Fruit fly (Drosophila melanogaster) ovary, adult (tissue): Measurements from ENCODE around the gene Sap47.
"Not testable (repeated sequence)": the region's sequence is repeated elsewhere in the genome, so short reads cannot be mapped to it uniquely, and the experiment has no call there.

Source experiments
- CG17801 ChIP-seq: fragments of 200-800 bp; optimal IDR thresholded peaks from 2 replicates; lab custom pipeline; 2019; ENCODE audit warnings: missing biosample characterization, mild to moderate bottlenecking, missing genetic modification characterization, moderate library complexity; ENCODE audit not compliant: partially characterized antibody

Sap47 gene

DNA sequence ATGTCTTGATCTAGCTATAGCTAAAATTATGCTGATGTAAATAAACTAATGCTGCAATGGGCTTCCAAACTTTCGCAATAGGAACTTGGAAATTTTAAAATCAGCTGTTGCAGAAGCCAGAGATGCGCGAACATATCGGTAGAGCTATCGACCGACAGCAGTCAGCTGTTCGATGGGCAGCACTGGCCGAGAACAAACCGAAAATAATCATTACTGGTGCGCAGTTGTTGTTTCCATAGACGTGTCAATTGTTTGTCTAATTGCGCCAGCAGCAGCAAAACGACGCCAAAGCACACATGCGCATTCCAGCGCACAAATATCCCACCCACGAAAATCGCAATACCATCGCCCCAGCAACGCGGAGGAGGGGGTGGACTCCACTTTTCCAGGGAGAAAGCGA lies at the start of gene Sap47:
TSS of gene Sap47 (plus strand) at position 149 of the 400 bp plus-strand sequence.
- no peak for TF ChIP-seq CG17801

dm6 chr3R:15891188-15891820 lies 43.6 kb upstream of the Sap47 start:
- no peak for TF ChIP-seq CG17801

DNA sequence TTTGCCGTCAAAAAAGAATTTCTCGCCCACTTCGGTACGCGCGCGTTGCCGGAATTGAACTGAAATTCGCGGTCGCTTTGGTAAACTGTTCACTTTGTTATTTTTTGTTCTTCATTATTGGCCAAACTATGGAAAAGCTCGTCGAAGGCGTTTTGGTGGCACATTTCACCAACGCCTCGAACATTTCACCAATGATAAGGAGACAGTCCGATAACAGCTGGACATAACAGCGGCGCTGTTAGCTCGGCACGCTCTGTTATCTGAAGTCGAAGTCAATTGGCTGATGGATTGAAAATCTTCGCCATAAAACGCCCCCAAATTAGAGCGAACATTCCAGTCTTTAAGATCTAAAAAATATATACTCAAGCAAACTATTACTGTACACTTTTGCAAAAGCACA lies 38.9 kb upstream of the Sap47 start, which contains the start of gene CG14877:
TSS of gene CG14877 (minus strand) at position 101 of the 400 bp plus-strand sequence.
- TF ChIP-seq CG17801 = no peak

dm6 chr3R:15898302-15898701 lies 36.6 kb upstream of the Sap47 start:
- no peak for TF ChIP-seq CG17801

dm6 chr3R:15899650-15900049 lies 35.2 kb upstream of the Sap47 start:
- TF ChIP-seq CG17801 = no peak

dm6 chr3R:15904543-15904942 lies 30.4 kb upstream of the Sap47 start, which contains the start of gene glob1:
Gene glob1 (minus strand): TSS chr3R:15904643.
- TF ChIP-seq CG17801 = not testable (repeated sequence)

DNA sequence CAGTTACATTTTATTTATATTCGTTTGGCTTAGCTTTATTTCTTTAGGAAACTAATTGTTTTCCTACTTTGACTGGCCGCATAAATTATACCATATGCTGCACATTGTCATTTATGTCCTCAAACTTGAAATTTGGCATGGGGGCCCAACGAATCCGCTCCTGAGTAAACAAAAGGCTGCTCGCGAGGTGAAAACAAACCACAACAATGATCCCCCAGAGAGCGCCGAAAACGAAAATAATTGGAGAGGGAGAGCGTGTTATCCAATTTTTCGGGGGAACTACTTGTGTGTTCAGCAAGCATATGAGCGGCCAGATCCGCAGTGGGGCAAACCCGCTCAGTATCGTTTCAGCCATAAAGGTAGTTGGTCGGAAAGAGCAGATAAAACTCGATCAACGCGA lies 26.8 kb upstream of the Sap47 start, which contains the start of gene EndoU:
TSS of gene EndoU (plus strand) at position 301 of the 400 bp plus-strand sequence.
- TF ChIP-seq CG17801 = not testable (repeated sequence)

DNA sequence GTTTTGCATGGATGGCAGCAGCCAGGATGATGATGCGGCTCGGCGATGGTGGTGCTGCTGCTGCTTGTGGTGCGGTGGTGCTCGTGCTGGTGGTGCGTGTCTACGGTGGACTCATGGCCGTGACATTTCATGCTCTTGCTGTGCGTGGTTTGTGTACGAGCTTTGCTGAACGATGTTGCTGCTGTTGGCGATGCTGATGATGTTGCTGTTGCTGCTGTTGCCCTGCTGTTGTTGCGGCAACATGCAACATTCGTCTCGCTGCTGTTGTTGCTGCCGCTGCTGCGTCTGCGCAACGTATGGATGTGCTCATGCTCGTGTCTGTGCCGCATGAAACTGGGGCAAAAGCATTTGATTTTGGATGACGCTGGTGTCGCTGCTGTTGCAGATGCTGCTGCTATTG lies 21.7 kb upstream of the Sap47 start:
- no peak for TF ChIP-seq CG17801

DNA sequence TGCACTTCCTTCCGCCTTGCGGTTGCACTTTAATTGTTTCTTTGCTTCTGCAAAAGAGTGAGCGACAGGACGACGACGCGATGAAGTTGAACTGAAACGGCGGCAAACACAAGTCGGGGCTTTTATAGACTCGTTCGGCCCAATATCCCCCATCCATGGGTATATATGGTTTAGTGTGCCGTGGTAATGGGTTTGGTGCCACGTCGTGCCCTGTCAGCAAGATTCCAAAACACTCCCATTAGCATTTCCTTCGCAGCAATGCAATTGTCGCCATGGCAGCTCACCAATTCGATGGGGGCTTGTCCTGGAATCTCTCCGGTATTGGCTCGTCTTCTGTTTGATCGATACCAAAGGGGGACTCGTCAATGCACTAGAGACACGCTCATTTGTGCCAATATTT lies 17.0 kb upstream of the Sap47 start, which contains the start of gene CG45105:
TSS of gene CG45105 (minus strand) at position 101 of the 400 bp plus-strand sequence.
- TF ChIP-seq CG17801 = no peak

DNA sequence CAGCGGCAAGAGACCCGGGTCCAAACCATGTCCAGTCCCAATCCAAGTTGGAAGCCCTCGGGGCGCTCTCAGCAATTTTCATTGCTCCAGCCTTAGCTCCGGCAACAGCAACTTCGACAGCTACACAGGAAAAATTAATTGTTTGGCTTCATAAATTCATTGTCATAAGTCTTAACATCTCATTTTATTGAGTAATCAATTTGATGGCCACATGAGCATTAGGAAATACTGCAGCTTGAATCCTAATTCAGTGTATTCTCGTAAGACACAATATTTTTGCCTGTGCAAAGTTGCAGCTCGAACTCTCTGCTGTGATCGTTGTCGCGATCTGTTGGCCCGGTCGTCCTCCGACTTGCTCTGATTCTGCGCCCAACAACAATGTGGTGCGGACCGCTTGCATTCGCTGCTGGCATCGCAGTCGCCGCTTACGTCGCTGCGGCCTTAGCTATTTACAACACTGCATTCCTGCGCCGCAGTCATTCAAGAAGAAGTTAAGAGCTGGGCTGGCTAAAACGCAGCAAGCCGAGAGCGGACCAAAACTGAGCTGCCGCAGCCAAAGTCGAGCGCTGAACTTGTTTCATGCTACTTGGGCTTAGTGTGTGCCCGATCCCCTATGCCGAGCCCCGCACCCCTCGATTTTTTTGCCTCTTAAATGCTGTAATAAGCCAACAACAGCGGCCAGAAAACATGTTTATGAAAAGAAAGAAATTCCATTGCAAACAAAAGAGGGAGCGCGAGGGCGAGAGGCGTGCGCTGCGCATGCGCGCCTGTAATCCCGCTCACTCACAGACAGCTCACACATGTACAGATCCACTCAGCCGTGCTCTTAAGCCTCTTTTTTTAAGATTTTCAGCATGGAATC lies 15.3 kb upstream of the Sap47 start:
- no peak for TF ChIP-seq CG17801

dm6 chr3R:15920229-15920533 lies 14.7 kb upstream of the Sap47 start:
- TF ChIP-seq CG17801 = no peak

dm6 chr3R:15920751-15921156 lies 14.1 kb upstream of the Sap47 start, which contains the start of gene Fbxl7:
Gene Fbxl7 (plus strand): TSS chr3R:15920898.
- TF ChIP-seq CG17801 = no peak

DNA sequence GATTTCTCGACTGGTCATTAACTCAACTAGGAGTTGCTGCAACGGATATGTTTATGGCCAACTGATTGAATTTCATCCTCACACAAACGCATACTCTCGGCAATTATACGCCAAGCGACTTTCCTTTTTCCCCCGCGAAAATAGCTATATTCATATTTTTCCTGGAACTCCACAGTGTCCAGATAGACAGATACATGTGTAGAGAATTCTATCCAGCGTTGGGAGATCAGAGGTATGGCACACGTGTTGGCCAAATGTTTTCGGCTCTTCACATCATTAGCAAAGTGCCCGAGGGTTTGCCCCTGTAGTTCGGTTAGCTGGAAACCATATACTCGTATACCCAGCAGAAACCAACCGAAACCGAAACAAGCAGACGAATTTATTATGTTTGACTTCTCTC lies 13.2 kb upstream of the Sap47 start:
- no peak for TF ChIP-seq CG17801

dm6 chr3R:15922622-15923574 lies 12.0 kb upstream of the Sap47 start:
- no peak for TF ChIP-seq CG17801

DNA sequence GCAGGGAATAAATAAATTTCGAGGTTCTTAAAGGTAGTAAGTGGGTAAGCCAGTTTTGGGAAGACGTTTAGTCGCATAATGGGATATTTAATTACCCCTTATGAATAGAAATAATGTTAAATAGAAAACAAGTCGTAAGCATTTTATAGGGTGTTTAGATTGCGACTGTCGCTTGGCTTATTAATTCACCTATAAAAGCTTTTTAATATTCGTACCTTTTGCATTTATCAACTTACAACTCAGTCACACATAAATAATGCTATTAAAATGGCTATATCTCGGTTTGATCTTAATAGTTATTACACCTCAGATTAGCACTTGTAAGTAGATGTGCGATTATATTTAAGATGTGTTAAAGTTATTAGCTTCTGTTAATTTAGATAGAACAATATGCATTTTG lies 9.6 kb upstream of the Sap47 start, which contains the start of gene CG34276:
TSS of gene CG34276 (plus strand) at position 301 of the 400 bp plus-strand sequence.
- TF ChIP-seq CG17801 = no peak

DNA sequence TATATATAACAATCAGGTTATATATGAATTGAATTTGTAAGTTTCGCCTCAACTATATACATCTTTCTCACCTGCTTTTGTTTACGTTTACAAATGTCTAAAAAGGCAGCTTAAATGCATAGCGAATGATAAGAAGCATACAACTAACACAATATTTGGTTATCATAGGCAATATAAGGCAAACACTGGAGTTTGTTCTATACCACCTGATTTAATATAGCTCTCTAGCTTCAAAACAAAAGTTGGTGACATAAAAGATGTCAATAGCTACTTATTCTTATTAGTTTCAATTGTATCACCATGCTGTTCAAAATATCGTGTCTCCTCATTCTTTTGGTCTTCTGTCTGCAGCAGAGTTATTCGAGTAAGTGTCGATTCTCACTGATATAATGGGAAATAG lies 9.0 kb upstream of the Sap47 start:
- no peak for TF ChIP-seq CG17801
